Fruit fly (Drosophila melanogaster): ENCODE data around the gene CG6026.

The CG6026 gene

DNA sequence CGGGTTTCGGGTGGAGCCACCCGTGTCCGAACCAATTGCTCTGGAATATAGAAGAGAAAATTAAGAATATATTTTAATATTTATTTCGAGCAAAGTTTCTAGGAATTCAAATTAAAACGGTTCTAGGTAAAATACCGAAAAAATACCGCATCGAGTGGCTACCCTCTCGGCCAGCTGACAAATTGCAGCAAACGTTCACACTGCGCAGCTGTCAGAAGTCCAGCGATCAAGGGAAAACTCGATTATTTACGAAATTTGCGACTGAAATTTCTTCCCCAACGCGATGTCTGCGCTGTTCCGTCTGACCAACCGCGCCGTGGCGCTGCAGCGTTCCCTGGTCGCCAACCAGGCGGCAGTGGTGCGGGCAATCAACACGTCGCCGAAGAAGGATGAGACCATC lies 6.2 kb upstream of the CG6026 start, which contains the start of gene NP15.6:
Gene NP15.6, plus strand, starts transcription at position 204 of the 400 bp plus-strand sequence.
- TF ChIP-seq Dll (optimal IDR thresholded peaks at IDR 0.05) (no peak), usp (GFP tag; optimal IDR thresholded peaks at IDR 0.05) (no peak), pan (optimal IDR thresholded peaks at IDR 0.05) (no peak), psq (optimal IDR thresholded peaks at IDR 0.05) (no peak), CG8478 (optimal IDR thresholded peaks at IDR 0.05) (no peak), EcR (GFP tag; optimal IDR thresholded peaks at IDR 0.05) (no peak)

DNA sequence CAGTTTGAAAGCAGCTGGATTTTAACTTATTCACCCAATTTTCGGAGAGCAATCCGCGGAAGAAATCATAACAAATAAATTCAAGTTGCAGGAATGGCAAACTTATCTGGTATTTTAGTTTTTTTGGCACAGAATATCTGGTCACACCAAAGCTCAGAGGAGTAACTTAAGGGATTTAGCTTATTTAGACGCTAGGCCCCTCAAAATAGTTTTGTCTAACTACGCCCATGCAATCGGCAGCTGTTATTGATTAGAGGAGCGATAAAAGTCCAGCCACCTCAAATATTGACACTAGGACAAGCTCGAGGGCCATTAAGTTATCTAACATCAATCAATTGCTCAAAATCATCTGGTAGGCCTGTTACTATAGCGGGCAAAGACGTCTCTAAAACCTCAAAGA lies 4.6 kb upstream of the CG6026 start, which contains the start of the genes GatA and P5cr:
Gene GatA, minus strand, starts transcription at position 100 of the 400 bp plus-strand sequence.
Gene P5cr, plus strand, starts transcription at position 174 of the 400 bp plus-strand sequence.
- TF ChIP-seq psq (optimal IDR thresholded peaks at IDR 0.05) = no peak
- no peak for TF ChIP-seq usp (GFP tag; optimal IDR thresholded peaks at IDR 0.05)
- no peak for TF ChIP-seq CG8478 (optimal IDR thresholded peaks at IDR 0.05)
- TF ChIP-seq pan (optimal IDR thresholded peaks at IDR 0.05) = no peak
- TF ChIP-seq Dll (optimal IDR thresholded peaks at IDR 0.05) = no peak
- no peak for TF ChIP-seq EcR (GFP tag; optimal IDR thresholded peaks at IDR 0.05)

DNA sequence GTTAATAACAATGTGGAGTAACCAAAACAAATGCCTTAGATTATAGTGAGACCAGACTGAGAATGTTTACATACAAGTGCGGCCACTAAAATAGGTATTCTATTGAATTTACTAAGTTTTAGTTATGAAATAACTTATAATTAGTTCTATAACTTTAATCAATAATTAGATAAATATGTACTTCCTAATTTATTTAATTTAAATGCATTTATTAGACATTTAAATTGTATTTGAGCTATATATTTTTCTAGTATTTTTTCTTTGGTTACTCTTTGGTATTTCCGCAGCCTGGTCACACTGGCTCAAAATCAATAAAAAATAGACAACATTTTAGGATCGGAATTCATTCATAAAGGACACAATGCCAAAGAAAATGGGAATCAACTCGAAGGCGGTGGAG lies 2.1 kb upstream of the CG6026 start, which contains the start of the genes Prp18 and CG6013:
Gene Prp18, minus strand, starts transcription at position 62 of the 400 bp plus-strand sequence.
Gene CG6013, plus strand, starts transcription at position 294 of the 400 bp plus-strand sequence.
- TF ChIP-seq pan (optimal IDR thresholded peaks at IDR 0.05) (no peak), Dll (optimal IDR thresholded peaks at IDR 0.05) (no peak), CG8478 (optimal IDR thresholded peaks at IDR 0.05) (no peak), EcR (GFP tag; optimal IDR thresholded peaks at IDR 0.05) (no peak), usp (GFP tag; optimal IDR thresholded peaks at IDR 0.05) (no peak), psq (optimal IDR thresholded peaks at IDR 0.05) (no peak)

DNA sequence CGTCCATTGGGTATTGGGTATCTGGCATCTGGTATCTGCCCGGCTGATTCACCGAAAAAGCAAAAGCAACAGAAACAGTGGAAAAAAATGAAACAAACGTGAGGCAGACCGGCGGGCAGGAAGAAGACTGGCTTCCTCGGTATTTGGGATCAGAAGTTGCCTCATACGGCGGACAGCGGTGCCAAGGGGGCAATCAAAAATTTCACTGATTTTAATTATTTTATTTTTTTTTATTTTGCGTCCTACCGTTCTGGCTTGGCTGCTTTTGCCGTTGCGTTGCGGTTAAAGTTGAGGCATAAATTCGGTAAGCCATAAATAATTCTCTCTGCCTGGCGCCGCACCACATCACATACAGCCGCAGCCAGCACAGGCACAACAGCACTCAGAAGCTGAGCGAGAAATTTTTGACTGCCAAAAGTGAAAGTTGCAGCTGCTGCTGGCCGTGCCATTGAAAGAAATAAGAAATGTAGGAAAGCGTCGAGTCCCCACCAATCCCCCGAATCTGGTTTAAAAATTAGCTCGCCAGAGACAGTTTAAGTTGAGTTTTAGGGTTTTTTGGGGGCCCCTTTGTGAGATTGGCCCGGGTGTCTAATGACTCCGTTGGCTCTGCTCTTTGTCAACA lies 3.3 kb downstream of the CG6026 start:
- TF ChIP-seq psq (optimal IDR thresholded peaks at IDR 0.05) = no peak
- TF ChIP-seq pan (optimal IDR thresholded peaks at IDR 0.05) = no peak
- TF ChIP-seq EcR (GFP tag; optimal IDR thresholded peaks at IDR 0.05) = no peak
- no peak for TF ChIP-seq CG8478 (optimal IDR thresholded peaks at IDR 0.05)
- no peak for TF ChIP-seq usp (GFP tag; optimal IDR thresholded peaks at IDR 0.05)
- peak; percentile 23 for TF ChIP-seq Dll (optimal IDR thresholded peaks at IDR 0.05)

DNA sequence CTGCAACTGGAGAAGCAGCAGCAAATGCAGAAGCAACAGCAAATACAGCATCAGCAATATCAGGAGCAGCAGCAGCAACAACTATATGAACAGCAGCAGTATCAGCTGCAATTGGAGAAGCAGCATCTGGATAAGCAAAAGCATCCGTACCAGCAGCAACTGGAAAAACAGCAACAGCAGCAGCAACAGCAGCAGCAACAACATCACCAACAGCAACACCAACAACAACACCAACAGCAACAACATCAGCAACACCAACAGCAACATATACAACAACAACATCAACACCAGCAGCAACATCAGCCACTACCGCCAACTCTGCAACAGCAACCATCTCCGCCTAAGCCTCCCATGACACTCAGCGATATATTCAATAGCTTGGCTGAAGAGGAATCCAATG lies 7.3 kb downstream of the CG6026 start:
- TF ChIP-seq usp (GFP tag; optimal IDR thresholded peaks at IDR 0.05) (no peak), EcR (GFP tag; optimal IDR thresholded peaks at IDR 0.05) (no peak), pan (optimal IDR thresholded peaks at IDR 0.05) (no peak), Dll (optimal IDR thresholded peaks at IDR 0.05) (no peak), psq (optimal IDR thresholded peaks at IDR 0.05) (no peak), CG8478 (optimal IDR thresholded peaks at IDR 0.05) (no peak)

DNA sequence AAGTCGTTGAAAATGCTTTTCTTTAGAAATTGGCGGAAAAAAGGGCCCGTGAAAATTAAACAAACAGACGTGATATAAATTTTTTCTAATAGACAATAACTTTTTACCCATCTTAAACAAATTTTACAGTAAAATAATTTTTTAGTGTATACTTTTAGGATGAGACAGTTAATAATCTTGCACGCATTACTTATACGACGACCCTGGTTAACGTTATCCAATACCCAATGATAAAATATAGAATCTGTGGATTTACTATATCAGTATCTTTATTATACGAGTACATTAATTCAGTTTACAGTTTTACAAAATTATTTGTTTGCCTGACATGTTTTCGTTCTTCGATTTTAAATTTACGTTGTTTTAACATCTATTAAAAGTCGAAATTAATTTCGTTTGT lies 11.3 kb downstream of the CG6026 start:
- TF ChIP-seq usp (GFP tag; optimal IDR thresholded peaks at IDR 0.05) = no peak

DNA sequence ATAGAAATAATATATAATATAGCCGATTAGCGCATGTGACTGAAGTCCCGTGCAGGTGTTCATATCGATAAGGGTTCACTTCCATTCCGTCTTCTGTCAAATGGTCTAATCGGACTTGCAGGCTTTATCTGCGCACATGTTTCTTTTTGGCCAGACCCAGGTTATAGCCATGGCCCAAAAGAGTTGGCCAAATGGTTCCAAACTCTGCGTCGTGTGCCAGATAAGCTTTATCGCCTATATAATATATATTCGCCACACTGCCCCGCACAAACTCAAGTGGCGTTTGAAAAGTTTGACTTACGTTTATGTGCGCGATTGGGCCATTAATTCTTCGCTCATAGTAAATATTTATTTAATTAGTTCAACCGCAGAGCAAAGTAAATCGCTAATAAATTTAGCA lies 17.9 kb downstream of the CG6026 start:
- no peak for TF ChIP-seq EcR (GFP tag; optimal IDR thresholded peaks at IDR 0.05)
- no peak for TF ChIP-seq pan (optimal IDR thresholded peaks at IDR 0.05)
- no peak for TF ChIP-seq psq (optimal IDR thresholded peaks at IDR 0.05)
- TF ChIP-seq usp (GFP tag; optimal IDR thresholded peaks at IDR 0.05) = no peak
- no peak for TF ChIP-seq Dll (optimal IDR thresholded peaks at IDR 0.05)
- no peak for TF ChIP-seq CG8478 (optimal IDR thresholded peaks at IDR 0.05)

DNA sequence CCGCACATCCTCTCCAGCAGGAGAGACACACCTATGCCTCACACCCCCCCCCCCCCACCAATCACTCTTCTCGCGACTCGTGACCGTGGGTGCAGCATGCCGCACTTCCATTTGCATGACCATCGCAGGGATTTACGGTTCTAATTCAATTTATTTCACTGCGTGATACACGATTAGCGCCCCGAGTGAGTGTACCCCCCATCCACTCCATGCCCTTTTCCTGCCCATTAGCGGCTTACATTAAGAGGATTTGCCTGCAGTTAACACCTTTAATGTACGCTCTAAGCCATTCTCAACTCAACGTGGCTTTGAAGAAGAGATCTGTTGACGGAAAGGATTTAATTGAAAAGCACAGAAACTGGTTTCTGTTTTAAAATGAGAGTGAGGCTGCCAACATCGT lies 19.1 kb downstream of the CG6026 start:
- TF ChIP-seq CG8478 (optimal IDR thresholded peaks at IDR 0.05) (no peak), Dll (optimal IDR thresholded peaks at IDR 0.05) (no peak), usp (GFP tag; optimal IDR thresholded peaks at IDR 0.05) (no peak), pan (optimal IDR thresholded peaks at IDR 0.05) (no peak), EcR (GFP tag; optimal IDR thresholded peaks at IDR 0.05) (no peak), psq (optimal IDR thresholded peaks at IDR 0.05) (no peak)

DNA sequence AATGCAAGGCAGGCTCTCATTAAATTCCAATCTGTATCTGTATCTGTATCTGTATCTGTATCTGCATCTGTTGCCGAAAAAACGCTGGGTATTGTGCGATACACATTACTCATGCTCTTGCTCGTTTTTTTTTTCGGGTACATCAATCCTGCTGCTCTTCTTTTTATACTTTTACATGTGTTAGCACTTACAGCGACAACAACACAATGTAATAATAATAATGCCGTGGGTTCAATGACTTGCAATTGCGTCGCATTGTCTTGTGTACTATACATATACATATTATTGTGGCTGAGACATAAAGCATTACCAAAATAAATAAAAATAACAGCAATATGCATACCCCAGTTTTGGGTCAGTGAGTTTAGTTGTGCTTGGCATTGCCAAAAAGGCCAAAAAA lies 21.5 kb downstream of the CG6026 start:
- TF ChIP-seq EcR (GFP tag; optimal IDR thresholded peaks at IDR 0.05) (no peak), pan (optimal IDR thresholded peaks at IDR 0.05) (no peak), Dll (optimal IDR thresholded peaks at IDR 0.05) (no peak), CG8478 (optimal IDR thresholded peaks at IDR 0.05) (no peak), psq (optimal IDR thresholded peaks at IDR 0.05) (no peak), usp (GFP tag; optimal IDR thresholded peaks at IDR 0.05) (no peak)

DNA sequence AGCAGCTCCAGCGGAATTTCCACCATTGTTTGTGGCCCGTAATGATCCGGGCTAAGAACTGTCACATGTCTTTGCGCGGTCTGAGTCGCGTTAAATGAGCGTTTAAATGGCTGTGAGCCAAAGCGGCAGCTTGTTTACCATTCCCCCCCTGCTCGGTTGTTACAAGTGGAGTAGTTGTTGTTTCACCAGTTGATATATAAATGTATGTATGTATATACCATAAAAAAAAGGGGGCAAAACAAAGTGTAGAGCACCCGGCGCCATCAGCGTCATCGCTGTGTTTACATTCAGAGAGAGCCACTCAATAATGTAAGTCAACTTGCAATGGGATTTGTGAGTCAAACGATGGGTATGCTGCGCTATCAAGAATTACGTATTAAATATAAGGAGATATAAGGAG lies 23.5 kb downstream of the CG6026 start:
- TF ChIP-seq usp (GFP tag; optimal IDR thresholded peaks at IDR 0.05) (no peak), EcR (GFP tag; optimal IDR thresholded peaks at IDR 0.05) (no peak), Dll (optimal IDR thresholded peaks at IDR 0.05) (no peak), psq (optimal IDR thresholded peaks at IDR 0.05) (no peak), pan (optimal IDR thresholded peaks at IDR 0.05) (no peak), CG8478 (optimal IDR thresholded peaks at IDR 0.05) (no peak)

DNA sequence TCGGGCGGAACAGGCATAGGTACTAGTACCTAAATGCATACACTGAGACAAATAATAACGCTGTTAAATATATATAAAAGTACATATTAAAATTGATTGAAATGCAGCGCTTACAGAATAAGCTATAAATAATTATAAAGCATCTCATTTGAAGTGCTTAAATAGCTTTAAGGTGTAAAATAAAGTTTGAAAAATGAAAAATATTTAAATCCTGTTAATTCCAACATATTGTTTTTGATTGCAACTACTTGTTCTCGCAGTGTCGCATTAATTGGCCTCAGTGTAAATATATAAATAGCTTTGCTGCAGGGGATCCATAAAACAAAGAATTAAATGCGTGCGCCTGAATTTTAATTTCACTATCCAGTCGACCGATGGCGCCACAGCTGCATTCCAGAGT lies 25.0 kb downstream of the CG6026 start:
- TF ChIP-seq usp (GFP tag; optimal IDR thresholded peaks at IDR 0.05) (no peak), pan (optimal IDR thresholded peaks at IDR 0.05) (no peak), EcR (GFP tag; optimal IDR thresholded peaks at IDR 0.05) (no peak), psq (optimal IDR thresholded peaks at IDR 0.05) (no peak), CG8478 (optimal IDR thresholded peaks at IDR 0.05) (no peak), Dll (optimal IDR thresholded peaks at IDR 0.05) (no peak)

DNA sequence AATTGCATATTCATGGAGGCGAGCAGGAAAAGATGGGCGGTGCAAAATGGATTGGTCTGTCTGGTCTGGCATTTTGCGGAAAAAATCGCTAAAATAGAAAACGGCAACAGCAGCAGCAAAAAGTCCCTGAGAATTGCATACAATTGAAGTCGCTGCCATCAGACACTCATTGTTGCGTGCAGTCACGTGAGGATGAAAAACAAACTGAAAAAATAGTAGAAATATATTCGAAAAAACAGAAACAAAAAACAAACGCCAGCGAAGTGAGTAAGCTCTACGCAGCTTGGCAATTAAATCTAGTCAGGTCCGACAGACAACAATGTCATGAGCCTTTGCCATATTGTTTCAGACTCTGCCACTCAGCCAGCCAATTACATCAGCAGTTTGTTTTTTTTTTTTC lies 25.9 kb downstream of the CG6026 start:
- no peak for TF ChIP-seq psq (optimal IDR thresholded peaks at IDR 0.05)
- no peak for TF ChIP-seq usp (GFP tag; optimal IDR thresholded peaks at IDR 0.05)
- no peak for TF ChIP-seq CG8478 (optimal IDR thresholded peaks at IDR 0.05)
- TF ChIP-seq Dll (optimal IDR thresholded peaks at IDR 0.05) = no peak
- no peak for TF ChIP-seq EcR (GFP tag; optimal IDR thresholded peaks at IDR 0.05)
- TF ChIP-seq pan (optimal IDR thresholded peaks at IDR 0.05) = no peak

DNA sequence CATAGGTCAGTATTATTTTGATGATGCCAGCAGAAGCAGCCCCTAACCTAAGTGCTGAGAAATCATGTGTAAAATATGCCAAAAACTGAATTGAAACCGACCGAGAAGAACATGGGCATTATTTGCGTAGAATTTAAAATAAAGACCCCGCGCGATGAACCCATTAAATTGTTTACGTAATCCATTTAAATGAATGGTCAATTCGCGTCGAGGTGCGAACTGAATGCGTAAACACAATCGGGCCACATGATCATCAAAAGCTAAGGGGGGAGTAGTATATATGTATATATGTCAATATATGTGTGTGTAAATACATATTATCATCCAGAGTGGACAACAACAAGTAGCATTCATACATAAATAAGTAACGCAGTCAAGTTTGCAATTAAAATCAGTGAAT lies 26.8 kb downstream of the CG6026 start:
- TF ChIP-seq CG8478 (optimal IDR thresholded peaks at IDR 0.05) = no peak
- no peak for TF ChIP-seq Dll (optimal IDR thresholded peaks at IDR 0.05)
- no peak for TF ChIP-seq usp (GFP tag; optimal IDR thresholded peaks at IDR 0.05)
